Worm (Caenorhabditis elegans) whole organism, L1 larva: ENCODE measurements around the gene T05A8.1.
A peak's percentile ranks its signal among the peaks of the same experiment; 100 is the strongest.

ENCODE experiments used
- C34B4.2 ChIP-seq: sonication (generic microtip); optimal IDR thresholded peaks from 2 replicates; lab custom pipeline; 2017; ENCODE audit warnings: mild to moderate bottlenecking, missing genetic modification characterization, missing compliant biosample characterization
- aly-2 ChIP-seq: fragments of 150-350 bp; optimal IDR thresholded peaks from 2 replicates; lab custom pipeline; 2014; ENCODE audit warnings: missing biosample characterization, missing genetic modification characterization
- blmp-1 ChIP-seq: fragments of 150-350 bp; optimal IDR thresholded peaks from 2 replicates; lab custom pipeline; 2014; ENCODE audit warnings: missing biosample characterization, missing genetic modification characterization
- ceh-63 ChIP-seq: fragments of 200-800 bp; sonication (Bioruptor generic); optimal IDR thresholded peaks from 2 replicates; lab custom pipeline; 2018; ENCODE audit warnings: mild to moderate bottlenecking, missing genetic modification characterization, missing compliant biosample characterization
- ceh-8 ChIP-seq: fragments of 200-800 bp; sonication (Bioruptor generic); optimal IDR thresholded peaks from 2 replicates; lab custom pipeline; 2018; ENCODE audit warnings: mild to moderate bottlenecking, missing genetic modification characterization, moderate library complexity, missing compliant biosample characterization
- ceh-82 ChIP-seq, 3 experiments: fragments of 150-350 bp in 1 of 3; sonication (generic microtip) in 2 of 3; optimal IDR thresholded peaks; 2 replicates each; lab custom pipeline; 2014 to 2017; ENCODE audit warnings: missing biosample characterization in 3 of 3, missing genetic modification characterization in 3 of 3
- ceh-88 ChIP-seq: fragments of 200-800 bp; sonication (Bioruptor generic); IDR thresholded peaks from 2 replicates; pipeline ENCODE4 v1.3.6; 2022; ENCODE audit warnings: missing genetic modification characterization, missing compliant biosample characterization
- ceh-90 ChIP-seq: sonication (generic microtip); optimal IDR thresholded peaks from 2 replicates; lab custom pipeline; 2016; ENCODE audit warnings: missing genetic modification characterization, missing compliant biosample characterization
- ces-1 ChIP-seq: fragments of 150-350 bp; optimal IDR thresholded peaks from 2 replicates; lab custom pipeline; 2014; ENCODE audit warnings: missing biosample characterization, missing genetic modification reagents, missing genetic modification characterization
- efl-3 ChIP-seq: fragments of 200-800 bp; sonication (Bioruptor generic); optimal IDR thresholded peaks from 2 replicates; lab custom pipeline; 2018; ENCODE audit warnings: mild to moderate bottlenecking, missing genetic modification characterization, missing compliant biosample characterization
- egl-13 ChIP-seq: sonication (generic microtip); optimal IDR thresholded peaks from 2 replicates; lab custom pipeline; 2016; ENCODE audit warnings: missing genotype, missing genetic modification reagents, missing genetic modification characterization, missing compliant biosample characterization
- egl-27 ChIP-seq, 2 experiments: fragments of 150-350 bp in 1 of 2; sonication (generic microtip); optimal IDR thresholded peaks; 3 replicates each; lab custom pipeline; 2017 to 2018; ENCODE audit warnings: missing biosample characterization in 2 of 2, missing genetic modification characterization in 2 of 2, missing genetic modification reagents in 2 of 2
- elt-2 ChIP-seq: sonication (generic microtip); optimal IDR thresholded peaks from 2 replicates; lab custom pipeline; 2016; ENCODE audit warnings: missing genetic modification characterization, mild to moderate bottlenecking, inconsistent platforms, missing compliant biosample characterization, missing genetic modification reagents
- elt-3 ChIP-seq, 6 experiments: fragments of 150-350 bp in 1 of 6; sonication (generic microtip); optimal IDR thresholded peaks; 2 replicates each; lab custom pipeline; 2017 to 2018; ENCODE audit warnings: missing biosample characterization in 6 of 6, missing genetic modification characterization in 6 of 6, inconsistent platforms in 1 of 6
- fkh-10 ChIP-seq: sonication (generic microtip); optimal IDR thresholded peaks from 2 replicates; lab custom pipeline; 2017; ENCODE audit warnings: missing biosample characterization, missing genetic modification reagents, missing genetic modification characterization
- fkh-4 ChIP-seq: sonication (generic microtip); optimal IDR thresholded peaks from 2 replicates; lab custom pipeline; 2016; ENCODE audit warnings: missing compliant biosample characterization, missing genetic modification characterization, borderline replicate concordance
- hlh-4 ChIP-seq: sonication (generic microtip); optimal IDR thresholded peaks from 2 replicates; lab custom pipeline; 2016; ENCODE audit warnings: mild to moderate bottlenecking, missing genetic modification characterization, missing compliant biosample characterization
- jun-1 ChIP-seq: fragments of 150-350 bp; optimal IDR thresholded peaks from 2 replicates; lab custom pipeline; 2014; ENCODE audit warnings: missing biosample characterization, missing genetic modification reagents, missing genetic modification characterization
- lin-15B ChIP-seq: fragments of 150-350 bp; sonication (generic microtip); optimal IDR thresholded peaks from 3 replicates; lab custom pipeline; 2014; ENCODE audit warnings: missing biosample characterization, missing genetic modification characterization
- lin-35 ChIP-seq, 2 experiments: fragments of 150-350 bp; optimal IDR thresholded peaks; 2 replicates each; lab custom pipeline; 2014; ENCODE audit warnings: missing biosample characterization in 2 of 2, missing genetic modification characterization in 2 of 2, missing genetic modification reagents in 2 of 2
- mab-9 ChIP-seq: fragments of 200-800 bp; sonication (Bioruptor generic); IDR thresholded peaks from 2 replicates; pipeline ENCODE4 v1.3.6; 2022; ENCODE audit warnings: missing genetic modification reagents, missing genetic modification characterization, missing compliant biosample characterization
- mdl-1 ChIP-seq, 2 experiments: fragments of 150-350 bp; optimal IDR thresholded peaks; 2 replicates each; lab custom pipeline; 2014 to 2017; ENCODE audit warnings: missing biosample characterization in 2 of 2, missing genetic modification characterization in 2 of 2, inconsistent platforms in 1 of 2
- nhr-19 ChIP-seq: fragments of 200-800 bp; sonication (Bioruptor generic); conservative IDR thresholded peaks from 2 replicates; pipeline ENCODE4 v1.3.6; 2022; ENCODE audit warnings: missing genetic modification characterization, missing compliant biosample characterization
- nhr-20 ChIP-seq: sonication (generic microtip); optimal IDR thresholded peaks from 2 replicates; lab custom pipeline; 2016; ENCODE audit warnings: mild to moderate bottlenecking, missing genetic modification characterization, missing compliant biosample characterization
- nhr-28 ChIP-seq: fragments of 150-350 bp; optimal IDR thresholded peaks from 2 replicates; lab custom pipeline; 2014; ENCODE audit warnings: missing biosample characterization, missing genetic modification characterization
- nhr-47 ChIP-seq: sonication (generic microtip); optimal IDR thresholded peaks from 2 replicates; lab custom pipeline; 2016; ENCODE audit warnings: mild to moderate bottlenecking, missing genetic modification characterization, moderate library complexity, missing compliant biosample characterization
- nhr-71 ChIP-seq: sonication (generic microtip); optimal IDR thresholded peaks from 2 replicates; lab custom pipeline; 2016; ENCODE audit warnings: mild to moderate bottlenecking, missing genetic modification characterization, moderate library complexity, missing compliant biosample characterization
- nhr-76 ChIP-seq: sonication (generic microtip); optimal IDR thresholded peaks from 2 replicates; lab custom pipeline; 2017; ENCODE audit warnings: missing biosample characterization, missing genetic modification characterization
- nhr-90 ChIP-seq: sonication (generic microtip); optimal IDR thresholded peaks from 2 replicates; lab custom pipeline; 2016; ENCODE audit warnings: mild to moderate bottlenecking, missing genetic modification characterization, missing compliant biosample characterization; ENCODE audit not compliant: poor library complexity
- snpc-4 ChIP-seq: fragments of 150-350 bp; optimal IDR thresholded peaks from 2 replicates; lab custom pipeline; 2014; ENCODE audit warnings: missing biosample characterization, missing genetic modification characterization
- snu-23 ChIP-seq: sonication (generic microtip); optimal IDR thresholded peaks from 2 replicates; lab custom pipeline; 2016; ENCODE audit warnings: missing genetic modification characterization, missing compliant biosample characterization
- sox-4 ChIP-seq: sonication (generic microtip); optimal IDR thresholded peaks from 2 replicates; lab custom pipeline; 2016; ENCODE audit warnings: missing genetic modification characterization, missing compliant biosample characterization
- tlp-1 ChIP-seq: fragments of 150-350 bp; optimal IDR thresholded peaks from 2 replicates; lab custom pipeline; 2014; ENCODE audit warnings: missing biosample characterization, missing genetic modification characterization
- unc-30 ChIP-seq: sonication (generic microtip); optimal IDR thresholded peaks from 2 replicates; lab custom pipeline; 2017; ENCODE audit warnings: missing biosample characterization, missing genetic modification characterization
- unc-62 ChIP-seq: fragments of 150-350 bp; optimal IDR thresholded peaks from 2 replicates; lab custom pipeline; 2014; ENCODE audit warnings: missing biosample characterization, missing genetic modification reagents, missing genetic modification characterization
- unc-86 ChIP-seq: sonication (generic microtip); optimal IDR thresholded peaks from 2 replicates; lab custom pipeline; 2016; ENCODE audit warnings: missing genetic modification characterization, missing compliant biosample characterization
- unc-98 ChIP-seq: fragments of 200-800 bp; sonication (Bioruptor generic); IDR thresholded peaks from 2 replicates; pipeline ENCODE4 v1.3.6; 2022; ENCODE audit warnings: missing genetic modification characterization, missing compliant biosample characterization
- xbp-1 ChIP-seq: sonication (generic microtip); optimal IDR thresholded peaks from 2 replicates; lab custom pipeline; 2016; ENCODE audit warnings: missing genetic modification characterization, missing compliant biosample characterization

The T05A8.1 gene

DNA sequence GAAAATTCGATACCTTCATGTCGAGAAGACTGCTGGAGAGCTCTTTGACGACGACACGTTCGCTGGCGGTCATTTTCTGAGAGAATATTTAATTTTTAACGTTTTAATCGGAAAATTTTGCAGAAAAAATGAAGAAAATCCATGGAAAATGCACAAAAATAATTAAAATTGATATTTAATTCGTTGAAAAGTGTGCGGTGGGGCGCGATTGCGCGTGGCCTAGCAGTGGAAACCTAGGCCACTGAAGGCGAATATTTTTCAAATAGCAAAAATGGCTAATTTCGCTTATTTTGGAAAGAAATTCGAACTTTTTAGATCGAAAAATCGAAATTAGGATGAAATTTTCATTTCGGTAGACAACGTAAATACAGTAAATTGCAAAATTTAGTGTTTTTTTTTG is 42.7 kb upstream of the T05A8.1 start, which contains the start of gene F29A7.6 (continued):
- TF ChIP-seq snu-23 (GFP tag; lab: Kevin White, UChicago) (peak; percentile 63), nhr-47 (tag; lab: Kevin White, UChicago) (peak; percentile 81), nhr-19 (peak; percentile 65), aly-2 (tag; lab: Kevin White, UChicago) (no peak), lin-35 (GFP tag; optimal IDR thresholded peaks at IDR 0.05; lab: Kevin White, UChicago) (peak; percentile 53 to 63), ceh-63 (GFP tag; lab: Kevin White, UChicago) (no peak), C34B4.2 (no peak), mdl-1 (tag; optimal IDR thresholded peaks at IDR 0.05; lab: Kevin White, UChicago) (peak in 1 of 2 experiments; percentile 2), sox-4 (tag; lab: Kevin White, UChicago) (peak; percentile 65), mab-9 (GFP tag; lab: Robert Waterston, UW) (0 out of 2 replicates have a peak, but pooled peaks have one; percentile 36), unc-30 (no peak), blmp-1 (tag; lab: Kevin White, UChicago) (no peak), hlh-4 (tag; lab: Kevin White, UChicago) (no peak), elt-3 (tag; optimal IDR thresholded peaks at IDR 0.05; lab: Kevin White, UChicago) (peak in 1 of 6 experiments; percentile 17), unc-62 (no peak), nhr-28 (tag; lab: Kevin White, UChicago) (no peak), fkh-10 (GFP tag; lab: Kevin White, UChicago) (no peak), snpc-4 (peak; percentile 64), nhr-90 (tag; lab: Kevin White, UChicago) (peak; percentile 79), nhr-20 (peak; percentile 66), efl-3 (GFP tag; lab: Kevin White, UChicago) (no peak), ceh-90 (tag; lab: Kevin White, UChicago) (peak; percentile 86), nhr-71 (no peak), nhr-76 (no peak), ces-1 (no peak), jun-1 (peak; percentile 36), ceh-8 (GFP tag; lab: Kevin White, UChicago) (no peak), tlp-1 (tag; lab: Kevin White, UChicago) (no peak), egl-13 (tag; lab: Kevin White, UChicago) (peak; percentile 26), unc-86 (tag; lab: Kevin White, UChicago) (peak; percentile 41), lin-15B (tag; lab: Kevin White, UChicago) (peak; percentile 60)

DNA sequence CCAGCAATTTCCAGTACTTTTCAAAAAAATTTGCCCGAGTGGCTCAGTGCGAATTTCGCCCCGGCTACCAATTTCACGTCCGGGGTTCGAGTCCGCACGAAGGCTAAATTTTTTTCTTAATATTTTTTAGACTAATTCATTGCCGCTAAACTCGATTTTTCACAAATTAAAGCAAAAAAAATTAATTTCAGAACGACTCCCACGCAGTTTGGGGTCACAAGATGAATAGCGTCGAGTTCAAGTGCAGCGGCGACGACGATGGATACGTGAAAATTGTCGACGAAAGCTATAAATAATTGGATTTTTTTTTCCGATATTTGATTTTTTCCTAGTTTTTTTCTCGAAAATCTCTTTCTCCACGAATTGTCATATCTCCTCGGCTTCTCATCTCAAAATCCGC is 41.4 kb upstream of the T05A8.1 start:
- TF ChIP-seq nhr-90 (tag; lab: Kevin White, UChicago): no peak
- TF ChIP-seq unc-98: no peak
- TF ChIP-seq nhr-20: no peak
- no peak for TF ChIP-seq ceh-88
- no peak for TF ChIP-seq ceh-82 (tag; optimal IDR thresholded peaks at IDR 0.05; lab: Kevin White, UChicago)
- TF ChIP-seq elt-2 (tag; lab: Kevin White, UChicago): no peak
- TF ChIP-seq egl-27 (tag; optimal IDR thresholded peaks at IDR 0.05; lab: Kevin White, UChicago): no peak
- TF ChIP-seq blmp-1 (tag; lab: Kevin White, UChicago): no peak

DNA sequence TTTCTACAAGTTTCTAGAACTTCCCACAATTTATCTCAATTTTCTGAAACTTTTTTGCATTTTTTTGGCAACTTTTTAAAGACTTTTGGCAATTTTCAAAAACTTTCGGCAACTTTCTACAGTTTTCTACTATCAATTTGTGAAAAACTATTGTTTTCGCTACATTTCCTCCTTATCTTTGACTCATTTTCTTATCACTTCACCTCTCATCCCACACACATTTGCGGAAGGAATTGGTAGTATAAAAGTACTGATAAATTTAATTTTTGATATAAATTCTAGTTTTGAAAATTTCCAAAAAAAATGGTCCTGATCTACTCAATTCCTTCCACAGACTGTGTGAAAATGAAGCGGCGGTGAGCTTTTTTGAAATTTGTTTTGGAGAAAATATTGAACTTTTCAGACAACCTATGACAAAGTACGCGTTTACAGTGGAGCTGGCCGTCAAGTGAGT is 39.8 kb upstream of the T05A8.1 start, which contains the start of gene F29A7.4:
F29A7.4 (plus strand) TSS at position 404 of the 454 bp plus-strand sequence.
- peak; percentile 72 for TF ChIP-seq elt-2 (tag; lab: Kevin White, UChicago)
- no peak for TF ChIP-seq xbp-1 (tag; lab: Kevin White, UChicago)
- no peak for TF ChIP-seq fkh-4 (tag; lab: Kevin White, UChicago)
